Fruit fly (Drosophila melanogaster) whole organism, wandering third instar larva: Measurements from ENCODE around the gene Argk1.

Experiments used
- Dfd ChIP-seq: fragments of >200 bp; optimal IDR thresholded peaks from 2 replicates; lab custom pipeline; 2017; ENCODE audit warnings: missing biosample characterization, missing genetic modification characterization
- Dif ChIP-seq: fragments of 200-275, 200-300 bp; sonication (Bioruptor generic); optimal IDR thresholded peaks from 2 replicates; lab custom pipeline; 2018; ENCODE audit warnings: missing biosample characterization, missing genetic modification characterization; ENCODE audit not compliant: partially characterized antibody
- fru ChIP-seq: fragments of 200-800 bp; sonication (Bioruptor generic); optimal IDR thresholded peaks from 3 replicates; lab custom pipeline; 2016; ENCODE audit warnings: missing biosample characterization, mild to moderate bottlenecking, missing genetic modification characterization
- psq ChIP-seq: fragments of 200-800 bp; sonication (Bioruptor generic); optimal IDR thresholded peaks from 3 replicates; lab custom pipeline; 2017; ENCODE audit warnings: missing biosample characterization, mild to moderate bottlenecking, missing genetic modification characterization, moderate library complexity

- no peak for TF ChIP-seq Dif
- TF ChIP-seq fru (GFP tag; lab: Kevin White, UChicago), result no peak
- no peak for TF ChIP-seq psq
- TF ChIP-seq Dfd, result no peak
Measured at dm6 chr3L:9026568-9026967, 39.3 kb downstream of the Argk1 start.
